Fruit fly (Drosophila melanogaster) whole organism, prepupa: ENCODE data around the gene Fign.
A peak's percentile ranks its signal among the peaks of the same experiment; 100 is the strongest.

Experiments
- Blimp-1 ChIP-seq: fragments of 200-800 bp; sonication (Bioruptor generic); optimal IDR thresholded peaks from 3 replicates; lab custom pipeline; 2017; ENCODE audit warnings: missing biosample characterization, missing genetic modification characterization, mild to moderate bottlenecking, moderate library complexity, missing genetic modification reagents
- CG11294 ChIP-seq: fragments of 200-800 bp; sonication (Bioruptor generic); IDR thresholded peaks from 2 replicates; pipeline ENCODE4 v1.3.6; 2022; ENCODE audit warnings: missing biosample characterization, missing genetic modification characterization
- CG15336 ChIP-seq: fragments of 200-800 bp; sonication (Bioruptor generic); IDR thresholded peaks from 2 replicates; pipeline ENCODE4 v1.3.6; 2022; ENCODE audit warnings: missing biosample characterization, missing genetic modification characterization
- CG1621 ChIP-seq: fragments of 200-800 bp; sonication (Bioruptor generic); optimal IDR thresholded peaks from 3 replicates; lab custom pipeline; 2018; ENCODE audit warnings: missing biosample characterization, mild to moderate bottlenecking, missing genetic modification characterization
- CG16779 ChIP-seq: fragments of 200-800 bp; sonication (Bioruptor generic); optimal IDR thresholded peaks from 3 replicates; lab custom pipeline; 2017; ENCODE audit warnings: missing biosample characterization, mild to moderate bottlenecking, missing genetic modification characterization
- CG3032 ChIP-seq: fragments of 200-800 bp; optimal IDR thresholded peaks from 2 replicates; lab custom pipeline; 2019; ENCODE audit warnings: missing biosample characterization, mild to moderate bottlenecking, missing genetic modification characterization, moderate library complexity
- CG32006 ChIP-seq: fragments of 200-800 bp; sonication (Bioruptor generic); optimal IDR thresholded peaks from 3 replicates; lab custom pipeline; 2017; ENCODE audit warnings: missing biosample characterization, mild to moderate bottlenecking, missing genetic modification characterization
- CG34406 ChIP-seq: fragments of 200-800 bp; sonication (Bioruptor generic); optimal IDR thresholded peaks from 3 replicates; lab custom pipeline; 2016; ENCODE audit warnings: missing biosample characterization, missing genetic modification characterization
- CG3919 ChIP-seq: fragments of 200-800 bp; sonication (Bioruptor generic); optimal IDR thresholded peaks from 3 replicates; lab custom pipeline; 2016; ENCODE audit warnings: missing biosample characterization, missing genetic modification characterization
- CG4318 ChIP-seq: fragments of 200-800 bp; sonication (Bioruptor generic); optimal IDR thresholded peaks from 3 replicates; lab custom pipeline; 2017; ENCODE audit warnings: missing biosample characterization, mild to moderate bottlenecking, missing genetic modification characterization
- CG6792 ChIP-seq: fragments of 200-800 bp; sonication (Bioruptor generic); optimal IDR thresholded peaks from 3 replicates; lab custom pipeline; 2016; ENCODE audit warnings: missing biosample characterization, missing genetic modification characterization
- CG6808 ChIP-seq: fragments of 200-800 bp; sonication (Bioruptor generic); optimal IDR thresholded peaks from 3 replicates; lab custom pipeline; 2017; ENCODE audit warnings: missing biosample characterization, missing genetic modification characterization, mild to moderate bottlenecking, moderate library complexity, missing genetic modification reagents
- CG7368 ChIP-seq: fragments of 200-800 bp; sonication (Bioruptor generic); optimal IDR thresholded peaks from 3 replicates; lab custom pipeline; 2016; ENCODE audit warnings: missing biosample characterization, missing genetic modification characterization
- CG8319 ChIP-seq: fragments of 200-800 bp; sonication (Bioruptor generic); optimal IDR thresholded peaks from 3 replicates; lab custom pipeline; 2016; ENCODE audit warnings: missing biosample characterization, missing genetic modification characterization
- CG9139 ChIP-seq: fragments of 200-800 bp; sonication (Bioruptor generic); optimal IDR thresholded peaks from 3 replicates; lab custom pipeline; 2017; ENCODE audit warnings: missing biosample characterization, mild to moderate bottlenecking, missing genetic modification characterization
- Eip75B ChIP-seq: fragments of 200-800 bp; sonication (Bioruptor generic); optimal IDR thresholded peaks from 3 replicates; lab custom pipeline; 2016; ENCODE audit warnings: missing biosample characterization, missing genetic modification characterization
- Eip78C ChIP-seq: fragments of 200-800 bp; sonication (Bioruptor generic); peaks from one replicate; lab custom pipeline; 2016; ENCODE audit warnings: missing biosample characterization, missing genetic modification characterization
- Eip93F ChIP-seq: fragments of 200-800 bp; sonication (Bioruptor generic); optimal IDR thresholded peaks from 2 replicates; lab custom pipeline; 2016; ENCODE audit warnings: missing biosample characterization, mild to moderate bottlenecking, missing genetic modification characterization
- Ets96B ChIP-seq: fragments of 200-800 bp; optimal IDR thresholded peaks from 2 replicates; lab custom pipeline; 2019; ENCODE audit warnings: missing biosample characterization, mild to moderate bottlenecking, missing genetic modification characterization, moderate library complexity
- Gug ChIP-seq: fragments of 200-800 bp; sonication (Bioruptor generic); IDR thresholded peaks from 2 replicates; pipeline ENCODE4 v1.3.6; 2022; ENCODE audit warnings: missing biosample characterization, missing genetic modification characterization
- Lpt ChIP-seq: fragments of 200-800 bp; sonication (Bioruptor generic); optimal IDR thresholded peaks from 3 replicates; lab custom pipeline; 2016; ENCODE audit warnings: missing biosample characterization, missing genetic modification characterization
- Sox102F ChIP-seq: fragments of 200-800 bp; sonication (Bioruptor generic); optimal IDR thresholded peaks from 2 replicates; lab custom pipeline; 2016; ENCODE audit warnings: missing biosample characterization, mild to moderate bottlenecking, missing genetic modification characterization
- acj6 ChIP-seq: fragments of 200-800 bp; sonication (Bioruptor generic); optimal IDR thresholded peaks from 3 replicates; lab custom pipeline; 2016; ENCODE audit warnings: missing biosample characterization, missing genetic modification characterization
- cyc ChIP-seq: fragments of 200-800 bp; sonication (Bioruptor generic); optimal IDR thresholded peaks from 3 replicates; lab custom pipeline; 2016; ENCODE audit warnings: missing biosample characterization, missing genetic modification characterization
- dac ChIP-seq: fragments of 200-800 bp; sonication (Bioruptor generic); optimal IDR thresholded peaks from 2 replicates; lab custom pipeline; 2017; ENCODE audit warnings: missing biosample characterization, mild to moderate bottlenecking, missing genetic modification characterization
- esn ChIP-seq: fragments of 200-800 bp; sonication (Bioruptor generic); optimal IDR thresholded peaks from 2 replicates; lab custom pipeline; 2016; ENCODE audit warnings: missing biosample characterization, mild to moderate bottlenecking, missing genetic modification characterization, moderate library complexity
- fd85E ChIP-seq: fragments of 200-800 bp; sonication (Bioruptor generic); optimal IDR thresholded peaks from 3 replicates; lab custom pipeline; 2016; ENCODE audit warnings: missing biosample characterization, missing genetic modification characterization
- fkh ChIP-seq: fragments of 200-800 bp; sonication (Bioruptor generic); optimal IDR thresholded peaks from 3 replicates; lab custom pipeline; 2017; ENCODE audit warnings: missing biosample characterization, mild to moderate bottlenecking, missing genetic modification characterization, moderate library complexity
- net ChIP-seq: fragments of 200-800 bp; sonication (Bioruptor generic); optimal IDR thresholded peaks from 3 replicates; lab custom pipeline; 2016; ENCODE audit warnings: missing biosample characterization, missing genetic modification characterization
- pdm3 ChIP-seq: fragments of 200-800 bp; sonication (Bioruptor generic); optimal IDR thresholded peaks from 3 replicates; lab custom pipeline; 2016; ENCODE audit warnings: missing biosample characterization, missing genetic modification characterization
- ss ChIP-seq, 2 experiments: fragments of 200-800 bp; sonication (Bioruptor generic); optimal IDR thresholded peaks; 2 replicates in 1 of 2; 3 replicates in 1 of 2; lab custom pipeline; 2017 to 2018; ENCODE audit warnings: mild to moderate bottlenecking in 2 of 2, missing biosample characterization in 2 of 2, missing genetic modification characterization in 2 of 2, moderate library complexity in 1 of 2
- svp ChIP-seq: fragments of 200-800 bp; sonication (Bioruptor generic); peaks from one replicate; lab custom pipeline; 2016; ENCODE audit warnings: missing biosample characterization, missing genetic modification characterization
- topi ChIP-seq: fragments of 200-800 bp; sonication (Bioruptor generic); optimal IDR thresholded peaks from 3 replicates; lab custom pipeline; 2016; ENCODE audit warnings: missing biosample characterization, missing genetic modification characterization
- vri ChIP-seq: fragments of 200-800 bp; sonication (Bioruptor generic); optimal IDR thresholded peaks from 3 replicates; lab custom pipeline; 2016; ENCODE audit warnings: missing biosample characterization, mild to moderate bottlenecking, missing genetic modification characterization

The Fign gene

DNA sequence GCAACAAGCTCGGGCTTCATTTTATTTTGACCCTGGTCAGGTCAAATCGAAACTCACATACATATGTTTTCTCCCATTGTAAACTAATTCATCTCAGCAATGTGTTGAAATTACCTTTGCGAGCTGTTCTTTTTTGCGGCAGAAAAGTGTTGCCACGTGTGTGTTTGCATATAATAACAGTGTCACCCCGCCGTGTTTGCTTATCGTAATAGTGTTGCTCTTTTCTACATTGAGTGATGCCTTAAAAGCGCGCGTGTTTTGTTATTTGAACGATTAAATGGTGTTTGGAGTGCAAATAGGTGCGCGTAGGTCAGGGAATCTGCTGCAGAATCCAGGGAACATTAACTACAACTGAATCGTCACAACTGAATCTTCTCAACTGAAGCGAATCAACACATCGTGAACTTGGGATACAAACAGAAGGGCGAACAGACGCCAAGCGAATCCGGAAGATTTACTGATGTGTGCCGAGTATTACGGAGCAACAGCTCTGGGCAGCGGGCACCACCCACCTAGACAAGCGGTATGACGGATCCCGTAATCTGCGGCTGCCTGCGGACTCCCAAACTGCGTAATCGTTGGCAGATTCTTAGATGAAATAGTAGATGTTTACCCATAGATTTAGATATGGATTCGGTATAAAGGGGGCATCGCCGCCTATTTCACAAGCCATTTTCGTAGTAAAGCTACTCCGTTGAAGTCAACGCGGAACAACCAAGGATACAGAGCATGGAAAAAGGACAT, 11.0 kb downstream of the Fign start, which contains the start of gene CG15406:
CG15406 (plus strand) TSS at position 694 of the 744 bp plus-strand sequence.
- TF ChIP-seq acj6 = no peak
- TF ChIP-seq CG9139 = no peak
- TF ChIP-seq Blimp-1 = no peak
- no peak for TF ChIP-seq CG32006 (GFP tag; lab: Kevin White, UChicago)
- no peak for TF ChIP-seq CG7368 (GFP tag; lab: Kevin White, UChicago)
- TF ChIP-seq fd85E (GFP tag; lab: Kevin White, UChicago) = no peak
- no peak for TF ChIP-seq fkh (GFP tag; lab: Kevin White, UChicago)
- TF ChIP-seq Sox102F (GFP tag; lab: Kevin White, UChicago) = no peak

DNA sequence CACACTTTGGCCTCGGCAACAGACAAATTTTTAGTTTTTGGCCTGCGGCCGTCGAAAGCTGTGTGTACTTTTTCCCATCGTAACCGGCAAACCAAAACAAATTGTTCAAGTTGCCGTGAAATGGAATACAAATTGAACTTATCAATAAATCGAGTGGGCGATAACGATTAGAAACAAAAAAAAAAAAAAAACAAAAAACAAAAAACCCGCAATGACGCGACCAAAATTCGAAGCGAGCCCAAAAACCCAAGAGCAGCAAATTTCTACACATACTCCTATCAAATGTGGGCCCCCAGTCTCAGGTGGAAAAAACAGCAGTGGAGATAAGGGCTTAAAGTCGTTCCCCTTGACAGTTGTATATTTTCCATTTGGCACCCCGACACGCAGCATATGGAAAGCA, 12.5 kb downstream of the Fign start:
- TF ChIP-seq CG3919 (GFP tag; lab: Kevin White, UChicago) = no peak
- TF ChIP-seq fkh (GFP tag; lab: Kevin White, UChicago) = no peak
- TF ChIP-seq net (GFP tag; lab: Kevin White, UChicago) = no peak
- no peak for TF ChIP-seq Ets96B (tag; lab: Kevin White, UChicago)
- no peak for TF ChIP-seq Lpt (GFP tag; lab: Kevin White, UChicago)
- TF ChIP-seq vri (GFP tag; lab: Kevin White, UChicago) = peak; percentile 51
- TF ChIP-seq CG6792 (GFP tag; lab: Kevin White, UChicago) = no peak

DNA sequence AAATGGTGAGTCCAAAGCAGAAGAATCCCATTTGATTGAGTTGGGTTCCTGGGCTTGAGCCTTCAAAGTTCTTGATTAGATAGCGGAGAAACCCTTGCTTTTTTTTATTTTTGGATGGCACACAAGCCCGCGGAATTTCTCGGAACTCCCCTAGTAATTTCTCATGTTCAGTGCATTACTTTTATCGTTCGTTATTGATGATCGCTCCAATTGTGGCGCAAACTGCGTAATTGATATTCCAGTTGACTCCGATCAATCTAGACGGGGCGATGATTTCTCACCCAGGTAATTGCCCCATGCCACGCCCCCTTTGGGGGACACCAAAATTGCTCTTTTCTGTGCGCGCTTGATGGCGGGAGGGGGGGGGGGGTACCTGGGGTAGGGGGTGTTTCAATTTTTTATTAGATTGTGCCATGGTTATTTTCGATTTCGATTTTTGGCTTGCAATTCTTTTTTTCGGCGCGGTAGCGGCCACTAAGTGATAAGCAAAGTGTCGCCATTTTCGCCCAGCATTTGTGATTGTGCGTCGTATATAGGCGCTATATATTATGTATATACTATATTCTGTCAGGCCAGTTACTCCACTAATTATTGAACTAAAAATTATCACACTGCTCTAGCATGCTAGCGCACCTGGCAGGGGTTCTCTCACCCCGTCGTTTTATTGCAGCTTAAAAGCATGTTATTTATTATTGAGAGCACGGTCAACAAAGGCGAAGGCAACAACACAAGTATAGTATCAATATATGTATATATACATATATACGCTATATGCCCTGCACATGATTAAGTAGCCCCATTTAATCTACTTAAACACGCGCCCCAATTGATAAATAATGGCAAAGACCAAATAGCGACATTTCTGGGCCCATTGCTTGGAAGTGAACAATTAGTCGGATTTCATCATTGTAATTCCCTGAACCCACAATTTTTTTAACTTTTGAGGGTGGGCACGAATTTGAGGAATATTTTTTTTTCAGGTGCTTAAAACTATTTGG, 14.5 kb downstream of the Fign start:
- TF ChIP-seq dac (GFP tag; lab: Kevin White, UChicago) = no peak
- TF ChIP-seq CG34406 (GFP tag; lab: Kevin White, UChicago) = no peak
- peak; percentile 24 for TF ChIP-seq vri (GFP tag; lab: Kevin White, UChicago)
- TF ChIP-seq CG7368 (GFP tag; lab: Kevin White, UChicago) = no peak
- peak; percentile 61 for TF ChIP-seq svp (GFP tag; lab: Kevin White, UChicago)
- TF ChIP-seq, all 60 proteins: peak for 2

DNA sequence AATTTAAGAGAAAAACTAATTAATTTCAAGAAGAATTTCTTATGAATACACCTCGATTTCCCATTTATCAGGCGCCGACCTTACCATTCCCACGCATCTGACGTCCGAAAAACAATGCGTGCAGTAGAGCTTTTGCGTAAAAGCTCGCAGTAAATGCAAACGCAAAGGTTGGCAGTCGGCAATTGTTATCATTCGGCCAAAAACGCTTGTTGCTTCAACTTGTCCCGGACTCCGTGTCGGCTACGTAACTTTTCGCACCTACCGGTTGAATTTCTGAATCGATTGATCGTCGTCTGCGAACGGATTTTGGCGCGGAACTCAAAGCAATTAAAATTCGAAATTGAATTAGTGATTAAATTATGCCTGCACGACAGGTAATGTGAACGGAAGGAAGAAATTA, 15.8 kb downstream of the Fign start, which contains the start of gene CG3277:
CG3277 (plus strand) TSS at position 208 of the 400 bp plus-strand sequence.
- TF ChIP-seq Eip93F (GFP tag; lab: Kevin White, UChicago) = peak; percentile 1
- TF ChIP-seq vri (GFP tag; lab: Kevin White, UChicago) = peak; percentile 53
- no peak for TF ChIP-seq CG16779 (tag; lab: Kevin White, UChicago)
- TF ChIP-seq, all 60 proteins: peak for 2

DNA sequence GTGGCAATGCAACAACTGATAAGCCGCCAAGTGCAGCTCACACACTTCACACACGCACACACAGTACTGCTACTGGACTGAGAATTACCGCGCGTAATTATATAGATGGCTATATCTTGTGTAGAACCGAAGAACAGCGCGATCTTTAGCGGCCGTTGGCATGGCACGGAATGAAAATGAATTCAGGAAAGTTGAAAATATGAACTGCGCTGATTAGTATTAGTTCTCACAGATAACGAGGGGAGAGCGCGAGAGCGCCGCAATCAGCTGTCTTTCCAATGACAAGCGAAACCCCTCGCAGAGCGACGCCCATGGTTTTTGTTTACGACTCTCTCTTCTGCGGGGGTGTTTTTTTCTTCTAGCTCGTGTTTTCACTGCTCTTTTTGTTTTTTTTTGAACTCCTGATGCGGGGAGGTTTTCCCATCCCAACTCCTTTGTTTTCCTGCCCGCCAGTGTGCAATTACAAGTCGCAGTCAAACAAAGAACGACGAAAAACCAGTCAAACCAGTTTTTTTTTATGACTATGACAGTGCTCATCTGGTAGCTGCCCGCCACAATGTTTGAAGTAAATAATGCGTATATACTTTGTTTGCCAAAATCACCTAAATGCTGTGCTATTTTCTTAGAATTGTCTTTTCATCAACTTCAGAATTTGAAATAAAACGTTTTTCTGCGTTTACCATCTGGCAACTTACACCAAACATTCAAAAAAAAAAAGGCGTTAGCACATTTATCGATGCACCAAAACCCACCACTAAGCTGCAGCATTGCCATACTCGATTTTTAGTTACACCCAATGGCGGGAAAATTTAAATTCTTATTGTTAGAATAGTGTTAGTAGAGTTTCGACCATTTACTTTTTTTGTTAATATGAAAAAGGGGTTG, 16.5 kb downstream of the Fign start, which contains the start of gene CG9663:
CG9663 (minus strand) TSS at position 173 of the 885 bp plus-strand sequence.
- peak; percentile 52 for TF ChIP-seq CG32006 (GFP tag; lab: Kevin White, UChicago)
- peak; percentile 54 for TF ChIP-seq CG16779 (tag; lab: Kevin White, UChicago)
- peak; percentile 22 for TF ChIP-seq CG4318 (GFP tag; lab: Kevin White, UChicago)
- TF ChIP-seq cyc (GFP tag; lab: Kevin White, UChicago) = peak; percentile 65
- TF ChIP-seq Eip75B (GFP tag; lab: Kevin White, UChicago) = peak; percentile 73
- TF ChIP-seq CG3032 (tag; lab: Kevin White, UChicago) = peak; percentile 77
- TF ChIP-seq topi (GFP tag; lab: Kevin White, UChicago) = peak; percentile 74
- no peak for TF ChIP-seq CG11294
- TF ChIP-seq CG8319 (GFP tag; lab: Kevin White, UChicago) = peak; percentile 59
- TF ChIP-seq CG6808 (GFP tag; lab: Kevin White, UChicago) = peak; percentile 90
- peak; percentile 73 for TF ChIP-seq Lpt (GFP tag; lab: Kevin White, UChicago)
- peak; percentile 88 to 92 for TF ChIP-seq ss (GFP tag; optimal IDR thresholded peaks at IDR 0.05; lab: Kevin White, UChicago)
- TF ChIP-seq acj6 = peak; percentile 49
- peak; percentile 72 for TF ChIP-seq esn (GFP tag; lab: Kevin White, UChicago)
- 0 out of 2 replicates have a peak, but pooled peaks have one; percentile 9 for TF ChIP-seq Gug (GFP tag; lab: Robert Waterston, UW)
- peak; percentile 62 for TF ChIP-seq dac (GFP tag; lab: Kevin White, UChicago)
- peak; percentile 38 for TF ChIP-seq CG34406 (GFP tag; lab: Kevin White, UChicago)
- peak; percentile 76 for TF ChIP-seq vri (GFP tag; lab: Kevin White, UChicago)
- peak; percentile 53 for TF ChIP-seq CG1621 (tag; lab: Kevin White, UChicago)
- TF ChIP-seq CG7368 (GFP tag; lab: Kevin White, UChicago) = peak; percentile 76
- peak; percentile 91 for TF ChIP-seq Eip78C (GFP tag; lab: Kevin White, UChicago)
- peak; percentile 80 for TF ChIP-seq CG6792 (GFP tag; lab: Kevin White, UChicago)
- TF ChIP-seq CG9139 = peak; percentile 88
- peak; percentile 33 for TF ChIP-seq Blimp-1
- peak; percentile 29 for TF ChIP-seq fd85E (GFP tag; lab: Kevin White, UChicago)
- TF ChIP-seq pdm3 (GFP tag; lab: Kevin White, UChicago) = peak; percentile 68
- peak; percentile 70 for TF ChIP-seq CG15336 (GFP tag; lab: Robert Waterston, UW)
